Worm (Caenorhabditis elegans): ENCODE results near the gene cest-1.2.
"Not testable (repeated sequence)": the region's sequence is repeated elsewhere in the genome, so short reads cannot be mapped to it uniquely, and the experiment has no call there.

ce11 chrV:14205214-14205613, 44.6 kb upstream of the cest-1.2 start, which contains the start of gene T16A9.3:
- TF ChIP-seq mdl-1 (tag; optimal IDR thresholded peaks at IDR 0.05); snpc-4 (tag; optimal IDR thresholded peaks at IDR 0.05); ceh-90 (tag; optimal IDR thresholded peaks at IDR 0.05); nhr-237 (tag; optimal IDR thresholded peaks at IDR 0.05); ztf-11 (tag; optimal IDR thresholded peaks at IDR 0.05); fos-1 (tag; optimal IDR thresholded peaks at IDR 0.05); alr-1 (tag; optimal IDR thresholded peaks at IDR 0.05; ENCODE audit: borderline replicate concordance); tbx-2 (tag; optimal IDR thresholded peaks at IDR 0.05): not testable (repeated sequence)

Data from whole organism, L1 larva.